Worm (Caenorhabditis elegans) whole organism, L4 larva: Measurements from ENCODE around the gene fndc-1.

Experiments
- F49E8.2 ChIP-seq: sonication (generic microtip); optimal IDR thresholded peaks from 2 replicates; lab custom pipeline; 2016; ENCODE audit warnings: missing compliant biosample characterization, mild to moderate bottlenecking, missing genetic modification characterization, borderline replicate concordance
- Y105C5A.15 ChIP-seq: fragments of 200-800 bp; sonication (Bioruptor generic); IDR thresholded peaks from 2 replicates; pipeline ENCODE4 v1.3.6; 2022; ENCODE audit warnings: missing genetic modification characterization, missing compliant biosample characterization
- Y75B8A.6 ChIP-seq: fragments of 200-800 bp; sonication (Bioruptor generic); IDR thresholded peaks from 2 replicates; pipeline ENCODE4 v1.3.6; 2022; ENCODE audit warnings: missing genetic modification reagents, missing genetic modification characterization, missing compliant biosample characterization
- ZK546.5 ChIP-seq, 2 experiments: sonication (generic microtip); optimal IDR thresholded peaks; 2 replicates each; lab custom pipeline; 2017; ENCODE audit warnings: missing biosample characterization in 2 of 2, missing genetic modification characterization in 2 of 2
- aha-1 ChIP-seq: fragments of 150-350 bp; peaks from one replicate; lab custom pipeline; 2014; ENCODE audit warnings: missing biosample characterization, missing genetic modification characterization
- arid-1 ChIP-seq: fragments of 200-800 bp; sonication (Bioruptor generic); conservative IDR thresholded peaks from 2 replicates; pipeline ENCODE4 v1.3.6; 2022; ENCODE audit warnings: missing genetic modification reagents, missing genetic modification characterization, missing compliant biosample characterization
- ceh-62 ChIP-seq: sonication (generic microtip); optimal IDR thresholded peaks from 2 replicates; lab custom pipeline; 2017; ENCODE audit warnings: missing biosample characterization, missing genetic modification characterization
- ceh-82 ChIP-seq: sonication (generic microtip); optimal IDR thresholded peaks from 2 replicates; lab custom pipeline; 2017; ENCODE audit warnings: missing biosample characterization, missing genetic modification characterization
- cey-2 ChIP-seq: sonication (generic microtip); optimal IDR thresholded peaks from 3 replicates; lab custom pipeline; 2017; ENCODE audit warnings: missing genetic modification characterization, mild to moderate bottlenecking, missing compliant biosample characterization, antibody characterized with exemption, borderline replicate concordance; ENCODE audit not compliant: insufficient read depth
- daf-12 ChIP-seq: fragments of 150-350 bp; optimal IDR thresholded peaks from 2 replicates; lab custom pipeline; 2014; ENCODE audit warnings: missing biosample characterization, missing genetic modification reagents, missing genetic modification characterization
- dmd-6 ChIP-seq: fragments of 200-800 bp; sonication (Bioruptor generic); IDR thresholded peaks from 2 replicates; pipeline ENCODE4 v1.3.6; 2022; ENCODE audit warnings: missing genetic modification reagents, missing genetic modification characterization, missing compliant biosample characterization
- dmd-8 ChIP-seq: fragments of 200-800 bp; sonication (Bioruptor generic); IDR thresholded peaks from 2 replicates; pipeline ENCODE4 v1.3.6; 2022; ENCODE audit warnings: missing genetic modification characterization, missing compliant biosample characterization
- dmd-9 ChIP-seq: fragments of 200-800 bp; sonication (Bioruptor generic); IDR thresholded peaks from 2 replicates; pipeline ENCODE4 v1.3.6; 2022; ENCODE audit warnings: missing genetic modification reagents, missing genetic modification characterization, missing compliant biosample characterization
- duxl-1 ChIP-seq: sonication (generic microtip); optimal IDR thresholded peaks from 2 replicates; lab custom pipeline; 2016; ENCODE audit warnings: mild to moderate bottlenecking, missing genetic modification characterization, moderate library complexity, missing compliant biosample characterization; ENCODE audit not compliant: poor library complexity
- egl-43 ChIP-seq: fragments of 200-800 bp; sonication (Bioruptor generic); IDR thresholded peaks from 2 replicates; pipeline ENCODE4 v1.3.6; 2022; ENCODE audit warnings: missing genetic modification reagents, missing genetic modification characterization, missing compliant biosample characterization
- fos-1 ChIP-seq: fragments of 150-350 bp; optimal IDR thresholded peaks from 2 replicates; lab custom pipeline; 2014; ENCODE audit warnings: missing biosample characterization, missing genetic modification characterization
- lin-13 ChIP-seq: fragments of 150-350 bp; optimal IDR thresholded peaks from 2 replicates; lab custom pipeline; 2014; ENCODE audit warnings: missing biosample characterization, missing genetic modification reagents, missing genetic modification characterization
- lin-39 ChIP-seq: fragments of 150-350 bp; optimal IDR thresholded peaks from 2 replicates; lab custom pipeline; 2014; ENCODE audit warnings: missing biosample characterization, missing genetic modification reagents, missing genetic modification characterization
- mdl-1 ChIP-seq, 2 experiments: fragments of 150-350 bp in 1 of 2; sonication (generic microtip) in 1 of 2; optimal IDR thresholded peaks; 2 replicates each; lab custom pipeline; 2014 to 2017; ENCODE audit warnings: missing biosample characterization in 2 of 2, missing genetic modification characterization in 2 of 2
- mxl-2 ChIP-seq: fragments of 200-800 bp; sonication (Bioruptor generic); conservative IDR thresholded peaks from 2 replicates; pipeline ENCODE4 v1.3.6; 2022; ENCODE audit warnings: missing genetic modification reagents, missing genetic modification characterization, missing compliant biosample characterization
- mxl-3 ChIP-seq: fragments of 200-800 bp; sonication (Bioruptor generic); optimal IDR thresholded peaks from 2 replicates; lab custom pipeline; 2018; ENCODE audit warnings: mild to moderate bottlenecking, missing genetic modification characterization, missing compliant biosample characterization
- nhr-237 ChIP-seq: sonication (generic microtip); optimal IDR thresholded peaks from 2 replicates; lab custom pipeline; 2017; ENCODE audit warnings: missing biosample characterization, missing genetic modification characterization
- nhr-42 ChIP-seq: fragments of 200-800 bp; sonication (Bioruptor generic); IDR thresholded peaks from 2 replicates; pipeline ENCODE4 v1.3.6; 2022; ENCODE audit warnings: missing genetic modification characterization, missing compliant biosample characterization
- nhr-48 ChIP-seq: sonication (generic microtip); optimal IDR thresholded peaks from 2 replicates; lab custom pipeline; 2016; ENCODE audit warnings: mild to moderate bottlenecking, missing genetic modification characterization, missing compliant biosample characterization
- nhr-77 ChIP-seq: fragments of 150-350 bp; optimal IDR thresholded peaks from 2 replicates; lab custom pipeline; 2014; ENCODE audit warnings: missing biosample characterization, missing genetic modification characterization
- pqm-1 ChIP-seq: sonication (generic microtip); optimal IDR thresholded peaks from 2 replicates; lab custom pipeline; 2017; ENCODE audit warnings: missing biosample characterization, missing genetic modification characterization
- sdz-12 ChIP-seq: fragments of 200-800 bp; sonication (Bioruptor generic); optimal IDR thresholded peaks from 2 replicates; lab custom pipeline; 2018; ENCODE audit warnings: mild to moderate bottlenecking, missing genetic modification characterization, missing compliant biosample characterization
- spr-1 ChIP-seq: sonication (generic microtip); optimal IDR thresholded peaks from 2 replicates; lab custom pipeline; 2016; ENCODE audit warnings: mild to moderate bottlenecking, missing genetic modification characterization, missing compliant biosample characterization
- tra-1 ChIP-seq: fragments of 200-800 bp; sonication (Bioruptor generic); IDR thresholded peaks from 2 replicates; pipeline ENCODE4 v1.3.6; 2022; ENCODE audit warnings: missing genetic modification reagents, missing genetic modification characterization, missing compliant biosample characterization
- unc-130 ChIP-seq: sonication (generic microtip); optimal IDR thresholded peaks from 2 replicates; lab custom pipeline; 2016; ENCODE audit warnings: missing genetic modification reagents, missing genetic modification characterization, missing compliant biosample characterization
- unc-39 ChIP-seq: sonication (generic microtip); optimal IDR thresholded peaks from 2 replicates; lab custom pipeline; 2017; ENCODE audit warnings: missing biosample characterization, missing genetic modification characterization
- unc-62 ChIP-seq, 3 experiments: fragments of 150-350 bp in 1 of 3; sonication (generic microtip); optimal IDR thresholded peaks in 2 of 3; peaks in 1 of 3; 1 replicate in 1 of 3; 2 replicates in 2 of 3; lab custom pipeline; 2014 to 2017; ENCODE audit warnings: missing biosample characterization in 3 of 3, missing genetic modification characterization in 3 of 3, missing genetic modification reagents in 3 of 3, missing genotype in 1 of 3
- vab-7 ChIP-seq: fragments of 200-800 bp; sonication (Bioruptor generic); IDR thresholded peaks from 2 replicates; pipeline ENCODE4 v1.3.6; 2022; ENCODE audit warnings: missing genetic modification reagents, missing genetic modification characterization, missing compliant biosample characterization
- ztf-7 ChIP-seq: fragments of 150-350 bp; optimal IDR thresholded peaks from 2 replicates; lab custom pipeline; 2014; ENCODE audit warnings: missing biosample characterization, missing genetic modification characterization

The fndc-1 gene

ce11 chrII:11268822-11269221 is 31.7 kb upstream of the fndc-1 start, which contains the start of gene cut-1:
TSS of gene cut-1 (plus strand) at chrII:11269122.
- TF ChIP-seq dmd-9 (GFP tag; lab: Robert Waterston, UW): no peak
- TF ChIP-seq dmd-6 (GFP tag; lab: Robert Waterston, UW): no peak
- TF ChIP-seq vab-7 (GFP tag; lab: Robert Waterston, UW): no peak
- no peak for TF ChIP-seq F49E8.2 (tag; lab: Kevin White, UChicago)
- TF ChIP-seq ceh-82 (tag; lab: Kevin White, UChicago): no peak
- TF ChIP-seq arid-1: no peak
- no peak for TF ChIP-seq sdz-12 (GFP tag; lab: Kevin White, UChicago)
- TF ChIP-seq nhr-42 (GFP tag; lab: Robert Waterston, UW): no peak
- no peak for TF ChIP-seq Y75B8A.6
- TF ChIP-seq ZK546.5 (tag; optimal IDR thresholded peaks at IDR 0.05; lab: Kevin White, UChicago): no peak
- no peak for TF ChIP-seq nhr-237 (tag; lab: Kevin White, UChicago)
- TF ChIP-seq duxl-1 (tag; lab: Kevin White, UChicago): no peak
- no peak for TF ChIP-seq aha-1 (tag; lab: Kevin White, UChicago)
- TF ChIP-seq nhr-48 (tag; lab: Kevin White, UChicago): no peak
- no peak for TF ChIP-seq fos-1 (tag; lab: Kevin White, UChicago)
- TF ChIP-seq Y105C5A.15: no peak
- TF ChIP-seq unc-39 (tag; lab: Kevin White, UChicago): no peak
- no peak for TF ChIP-seq ztf-7 (tag; lab: Kevin White, UChicago)

- TF ChIP-seq lin-39 (tag; lab: Kevin White, UChicago) (no peak), ztf-7 (tag; lab: Kevin White, UChicago) (no peak), ceh-62 (tag; lab: Kevin White, UChicago) (no peak), unc-62 (GFP tag; optimal IDR thresholded peaks at IDR 0.05 in 1 of 2; lab: Kevin White, UChicago) (no peak), unc-62 (tag; optimal IDR thresholded peaks at IDR 0.05; lab: Kevin White, UChicago) (no peak), duxl-1 (tag; lab: Kevin White, UChicago) (no peak), mxl-2 (no peak), lin-13 (no peak), pqm-1 (tag; lab: Kevin White, UChicago) (no peak), nhr-77 (tag; lab: Kevin White, UChicago) (no peak), tra-1 (no peak)
- TF ChIP-seq, all 104 proteins: peak for 0
Observed at ce11 chrII:11261173-11261572, 24.0 kb upstream of the fndc-1 start, which contains the start of gene T05B9.1. TSS of gene T05B9.1 (minus strand) at chrII:11261192.

- TF ChIP-seq unc-130 (GFP tag; lab: Kevin White, UChicago) (peak; percentile 9), dmd-8 (GFP tag; lab: Robert Waterston, UW) (0 out of 2 replicates have a peak, but pooled peaks have one; percentile 2), egl-43 (GFP tag; lab: Robert Waterston, UW) (peak; percentile 33; the same call in 1 of the 2 replicates), cey-2 (no peak)
Observed at ce11 chrII:11259766-11260165, 22.6 kb upstream of the fndc-1 start.

ce11 chrII:11255536-11255935 is 18.4 kb upstream of the fndc-1 start, which contains the start of gene T05B9.2:
TSS of gene T05B9.2 (plus strand) at chrII:11255836.
- no peak for TF ChIP-seq Y105C5A.15

ce11 chrII:11247414-11247813 is 10.3 kb upstream of the fndc-1 start, which contains the start of gene T06D8.10:
TSS of gene T06D8.10 (minus strand) at chrII:11247514.
- TF ChIP-seq spr-1 (tag; lab: Kevin White, UChicago) (peak; percentile 13), daf-12 (tag; lab: Kevin White, UChicago) (no peak), mxl-3 (peak; percentile 49), mdl-1 (tag; optimal IDR thresholded peaks at IDR 0.05; lab: Kevin White, UChicago) (peak in 1 of 2 experiments; percentile 5), unc-130 (GFP tag; lab: Kevin White, UChicago) (no peak)
